Fruit fly (Drosophila melanogaster): Measurements from ENCODE around the gene CG14892.

CG14892 gene

DNA sequence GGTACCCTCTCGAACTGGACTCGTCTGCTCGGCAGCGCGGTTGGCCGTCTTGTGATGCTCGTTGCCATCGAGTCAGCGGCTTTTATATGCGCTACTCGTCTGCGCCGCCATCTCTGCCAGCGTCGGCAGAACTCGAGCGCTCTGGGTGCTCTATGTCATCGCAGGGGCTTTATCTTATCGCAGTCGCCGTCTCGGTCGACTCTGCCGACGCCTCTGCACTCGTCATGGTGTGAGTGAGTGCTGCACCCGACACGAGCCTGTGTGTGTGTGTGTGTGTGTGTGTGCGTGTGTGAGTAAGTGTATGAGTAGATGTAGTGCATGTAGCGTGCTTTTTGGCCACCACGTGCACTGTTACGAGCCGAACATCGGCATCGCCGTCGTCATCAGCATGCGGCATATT is 10.6 kb upstream of the CG14892 start, which contains the start of gene Scp2:
TSS of gene Scp2 (minus strand) at position 59 of the 400 bp plus-strand sequence.
- TF ChIP-seq psq (optimal IDR thresholded peaks at IDR 0.05) (no peak), EcR (GFP tag; optimal IDR thresholded peaks at IDR 0.05) (no peak), CG8478 (optimal IDR thresholded peaks at IDR 0.05) (no peak), Dll (optimal IDR thresholded peaks at IDR 0.05) (no peak)

DNA sequence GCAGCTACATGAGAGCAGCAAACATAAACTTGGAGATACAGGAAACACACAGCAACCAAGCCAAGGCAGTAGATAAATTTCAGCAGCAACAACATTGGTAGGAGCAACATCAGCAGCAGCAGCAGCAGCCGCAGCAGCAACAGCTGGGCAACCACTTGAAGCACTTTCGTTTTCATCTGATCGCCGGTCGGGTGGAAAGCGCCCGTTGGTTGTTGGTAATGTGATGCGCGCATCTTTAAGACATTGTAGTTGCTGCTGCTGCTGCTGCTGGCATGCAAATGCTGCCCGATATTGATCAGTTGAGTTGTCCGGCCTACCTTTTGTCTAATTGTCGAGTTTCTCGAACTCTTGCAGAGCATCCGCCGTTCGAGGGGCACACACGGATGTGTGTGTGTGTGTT is 2.8 kb upstream of the CG14892 start:
- no peak for TF ChIP-seq EcR (GFP tag; optimal IDR thresholded peaks at IDR 0.05)

DNA sequence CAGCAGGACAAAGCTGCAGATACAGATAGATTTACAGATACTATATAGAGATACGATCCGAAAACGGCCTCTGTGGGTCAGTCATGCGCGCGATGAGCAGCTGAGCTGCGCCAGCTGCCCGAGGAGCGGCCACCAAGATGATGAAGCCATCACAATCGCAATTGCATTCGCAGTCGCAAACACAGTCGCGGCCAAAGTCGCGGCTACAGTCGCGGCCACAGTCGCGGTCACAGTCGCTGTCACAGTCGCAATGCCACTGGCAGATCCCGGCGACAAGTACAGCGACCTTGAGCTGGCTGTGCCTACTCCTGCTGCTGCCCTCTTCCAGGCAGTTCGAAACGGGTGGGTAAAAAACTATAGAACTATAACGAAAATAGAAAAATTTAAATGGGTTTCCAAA is 747 bp downstream of the CG14892 start:
- TF ChIP-seq EcR (GFP tag; optimal IDR thresholded peaks at IDR 0.05) = no peak
- TF ChIP-seq psq (optimal IDR thresholded peaks at IDR 0.05) = no peak
- no peak for TF ChIP-seq Dll (optimal IDR thresholded peaks at IDR 0.05)
- no peak for TF ChIP-seq usp (GFP tag; optimal IDR thresholded peaks at IDR 0.05)
- TF ChIP-seq CG8478 (optimal IDR thresholded peaks at IDR 0.05) = no peak

DNA sequence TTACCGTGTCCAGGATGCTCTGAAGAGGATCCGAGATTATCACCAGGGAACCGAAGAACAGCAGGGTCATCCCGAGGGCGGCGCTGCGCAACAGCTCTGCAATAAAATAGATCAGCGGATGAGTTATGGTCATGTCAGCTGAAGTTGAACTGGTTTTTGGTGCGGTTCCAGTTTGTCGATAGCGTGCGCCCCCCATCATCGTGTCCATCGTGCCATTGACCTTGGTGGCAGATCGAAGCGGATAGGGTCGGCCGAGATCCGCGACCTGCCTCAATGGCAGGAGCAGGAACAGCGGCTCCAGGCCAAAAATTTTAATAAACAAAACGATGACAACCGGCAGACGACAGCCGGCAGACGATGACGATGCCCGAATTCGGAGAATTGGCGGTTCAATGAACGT is 5.4 kb downstream of the CG14892 start:
- TF ChIP-seq EcR (GFP tag; optimal IDR thresholded peaks at IDR 0.05) (peak in 1 of 2 experiments; percentile 38), CG8478 (optimal IDR thresholded peaks at IDR 0.05) (no peak)

DNA sequence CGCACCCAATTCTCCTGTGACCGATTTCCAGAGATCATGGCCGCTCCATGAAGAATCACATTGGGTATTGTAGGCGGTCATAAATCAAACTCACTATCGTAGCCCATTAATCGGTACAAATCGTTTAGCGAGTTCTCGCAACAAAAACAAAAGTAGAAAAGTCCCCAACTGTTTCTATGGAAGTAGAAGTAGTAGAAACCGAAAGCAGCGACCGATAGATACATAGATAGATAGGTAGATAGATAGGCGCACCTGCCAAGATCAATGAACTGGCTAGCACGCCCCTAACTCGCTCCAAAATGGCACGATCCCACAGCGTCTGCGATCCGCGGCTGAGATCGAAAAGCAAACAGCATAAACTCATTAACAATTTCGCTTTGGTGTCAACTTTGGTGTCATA is 6.5 kb downstream of the CG14892 start:
- TF ChIP-seq Dll (optimal IDR thresholded peaks at IDR 0.05) = no peak
- no peak for TF ChIP-seq CG8478 (optimal IDR thresholded peaks at IDR 0.05)
- no peak for TF ChIP-seq EcR (GFP tag; optimal IDR thresholded peaks at IDR 0.05)
- TF ChIP-seq usp (GFP tag; optimal IDR thresholded peaks at IDR 0.05) = no peak
- no peak for TF ChIP-seq psq (optimal IDR thresholded peaks at IDR 0.05)
- no peak for TF ChIP-seq pan (optimal IDR thresholded peaks at IDR 0.05)

DNA sequence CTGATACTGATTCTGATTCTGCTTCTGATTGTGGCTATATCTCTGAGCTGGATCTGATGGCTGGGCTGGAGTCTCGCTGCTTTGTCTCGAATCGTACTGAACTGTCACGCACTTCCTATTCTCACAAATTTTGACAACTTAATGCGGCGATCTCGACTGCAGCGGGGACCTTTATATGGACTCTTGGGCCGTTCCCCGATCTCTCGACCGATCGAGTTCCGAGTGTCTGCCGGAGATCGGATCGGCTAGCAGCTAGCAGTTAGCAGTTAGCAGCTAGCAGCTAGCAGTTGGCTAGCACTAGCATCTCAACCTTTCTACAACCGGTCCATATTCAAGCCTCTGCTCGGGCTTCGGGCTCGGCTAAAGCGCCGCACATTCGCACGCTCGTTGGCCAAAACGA is 10.5 kb downstream of the CG14892 start, which contains the start of gene CG10345:
TSS of gene CG10345 (minus strand) at position 147 of the 400 bp plus-strand sequence.
- TF ChIP-seq psq (optimal IDR thresholded peaks at IDR 0.05) = no peak
- TF ChIP-seq CG8478 (optimal IDR thresholded peaks at IDR 0.05) = no peak
- no peak for TF ChIP-seq usp (GFP tag; optimal IDR thresholded peaks at IDR 0.05)
- TF ChIP-seq Dll (optimal IDR thresholded peaks at IDR 0.05) = no peak
- no peak for TF ChIP-seq EcR (GFP tag; optimal IDR thresholded peaks at IDR 0.05)
- no peak for TF ChIP-seq pan (optimal IDR thresholded peaks at IDR 0.05)

DNA sequence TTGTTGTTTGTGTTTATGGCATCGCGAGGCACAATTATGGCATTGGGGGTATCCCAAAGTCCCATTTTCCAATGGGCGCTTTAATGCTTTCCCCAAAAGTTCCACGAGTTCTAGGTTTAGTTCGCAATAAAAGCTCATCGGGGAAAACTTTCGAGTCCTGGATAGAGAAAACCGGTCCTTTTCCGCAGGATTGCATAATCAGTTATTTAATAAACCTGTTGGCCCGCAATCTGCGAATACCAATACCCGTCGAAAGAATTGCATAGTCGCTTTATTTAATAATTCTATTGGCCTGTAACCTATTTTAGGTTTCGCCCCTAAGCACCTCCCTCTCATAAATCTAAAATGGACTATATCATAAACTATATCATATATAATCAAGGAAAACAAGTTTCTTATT is 11.7 kb downstream of the CG14892 start:
- TF ChIP-seq usp (GFP tag; optimal IDR thresholded peaks at IDR 0.05) (no peak), EcR (GFP tag; optimal IDR thresholded peaks at IDR 0.05) (no peak), pan (optimal IDR thresholded peaks at IDR 0.05) (no peak)

DNA sequence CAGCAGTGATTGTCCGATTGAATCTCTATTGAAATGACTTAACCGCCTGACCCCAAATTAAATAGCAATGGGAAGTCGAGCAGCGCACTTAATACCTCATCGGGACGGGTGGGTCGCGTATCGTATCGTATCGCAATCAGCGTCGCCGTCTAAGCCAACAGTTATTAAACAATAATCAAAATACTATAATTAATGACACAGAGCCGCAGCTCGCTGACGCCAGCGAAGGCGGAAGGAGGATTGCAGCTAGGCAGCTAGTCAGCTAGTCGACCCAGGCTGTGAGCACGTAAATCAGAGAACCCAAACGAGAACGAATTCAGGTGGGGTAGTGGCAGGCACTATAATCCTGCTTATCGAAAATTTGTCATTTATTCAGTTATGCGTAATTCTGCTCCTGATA is 14.7 kb downstream of the CG14892 start, which contains the start of gene NPF:
TSS of gene NPF (plus strand) at position 301 of the 400 bp plus-strand sequence.
- TF ChIP-seq pan (optimal IDR thresholded peaks at IDR 0.05) (no peak), Dll (optimal IDR thresholded peaks at IDR 0.05) (no peak), EcR (GFP tag; optimal IDR thresholded peaks at IDR 0.05) (no peak), CG8478 (optimal IDR thresholded peaks at IDR 0.05) (no peak), usp (GFP tag; optimal IDR thresholded peaks at IDR 0.05) (no peak), psq (optimal IDR thresholded peaks at IDR 0.05) (no peak)

DNA sequence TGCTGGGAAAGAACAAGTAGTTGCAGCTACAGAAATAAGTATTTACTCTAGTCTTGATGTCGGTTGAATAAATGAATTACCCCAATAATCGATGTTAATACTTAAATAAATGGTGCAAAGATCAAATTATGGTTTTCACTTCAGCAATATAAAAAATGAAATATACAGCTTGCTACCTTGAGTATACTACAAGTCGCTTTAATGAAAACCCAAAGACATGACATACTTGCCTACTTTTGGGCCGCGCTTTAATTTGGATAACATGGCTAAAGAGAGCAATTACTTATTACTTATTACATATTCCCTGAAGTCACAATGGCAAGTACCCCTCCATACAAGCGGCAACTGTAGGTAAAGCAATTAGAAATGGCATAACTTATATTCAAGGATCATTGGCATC is 17.0 kb downstream of the CG14892 start:
- TF ChIP-seq psq (optimal IDR thresholded peaks at IDR 0.05) = no peak
- no peak for TF ChIP-seq CG8478 (optimal IDR thresholded peaks at IDR 0.05)

DNA sequence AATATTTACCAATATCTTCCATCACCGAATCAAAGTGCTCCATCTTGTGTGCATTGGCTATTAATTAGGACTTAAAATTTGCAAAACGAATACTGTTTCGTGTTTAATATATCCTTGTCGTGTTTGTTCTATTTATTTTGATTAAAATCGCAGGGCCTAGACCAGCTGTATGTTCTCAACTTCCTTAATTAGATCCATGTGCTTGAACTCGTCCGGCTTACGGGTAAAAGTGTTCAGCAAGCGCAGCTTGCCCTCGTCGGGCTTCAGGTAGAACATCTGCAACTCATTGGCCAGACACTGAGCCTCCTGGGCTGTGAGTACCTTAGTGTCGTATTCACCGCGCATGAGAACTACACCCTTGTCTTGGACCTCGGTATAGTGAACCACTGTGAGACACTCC is 19.1 kb downstream of the CG14892 start, which contains the start of gene CG12783:
TSS of gene CG12783 (minus strand) at position 101 of the 400 bp plus-strand sequence.
- no peak for TF ChIP-seq usp (GFP tag; optimal IDR thresholded peaks at IDR 0.05)

DNA sequence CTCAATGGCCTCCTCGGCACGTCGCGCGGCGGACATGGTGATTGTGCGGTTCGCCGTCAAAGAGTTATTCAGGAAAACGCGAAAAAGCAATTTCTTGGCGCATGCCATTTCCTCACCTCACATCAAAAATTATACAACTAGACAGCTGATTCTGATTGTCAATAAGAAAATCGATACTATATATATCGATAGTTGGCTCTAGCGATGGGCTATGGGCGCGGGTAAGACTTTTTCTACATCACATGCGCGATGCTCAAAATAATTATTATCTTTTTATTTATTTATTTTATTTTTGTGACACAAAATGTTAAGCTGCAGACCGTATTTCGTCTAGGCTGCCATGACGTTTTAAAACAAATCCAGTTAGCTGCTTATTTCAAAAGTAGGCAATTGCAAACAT is 20.0 kb downstream of the CG14892 start, which contains the start of gene CG10340:
TSS of gene CG10340 (minus strand) at position 151 of the 400 bp plus-strand sequence.
- no peak for TF ChIP-seq Dll (optimal IDR thresholded peaks at IDR 0.05)
- TF ChIP-seq EcR (GFP tag; optimal IDR thresholded peaks at IDR 0.05) = no peak
- TF ChIP-seq CG8478 (optimal IDR thresholded peaks at IDR 0.05) = no peak
- TF ChIP-seq usp (GFP tag; optimal IDR thresholded peaks at IDR 0.05) = no peak
- TF ChIP-seq psq (optimal IDR thresholded peaks at IDR 0.05) = no peak
- no peak for TF ChIP-seq pan (optimal IDR thresholded peaks at IDR 0.05)

DNA sequence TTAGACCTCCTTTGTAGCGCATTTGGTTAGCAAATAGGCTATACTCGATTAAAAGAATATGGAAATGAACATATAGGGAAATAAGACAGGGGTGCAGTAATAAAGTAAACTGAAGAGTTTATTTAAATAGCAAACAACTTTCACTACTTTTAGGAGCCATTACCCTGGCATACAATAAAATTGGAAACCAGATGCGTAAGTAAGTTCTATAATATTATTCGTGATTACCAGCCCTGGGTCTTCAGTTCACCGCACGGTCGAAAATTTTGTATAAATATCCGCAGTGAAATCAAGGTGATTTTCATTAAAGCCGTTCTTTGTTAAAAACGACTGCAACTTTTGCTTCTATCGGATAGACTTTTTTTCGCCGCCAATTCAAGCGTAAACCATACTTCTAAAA is 20.8 kb downstream of the CG14892 start, which contains the start of gene CG17562:
TSS of gene CG17562 (plus strand) at position 301 of the 400 bp plus-strand sequence.
- TF ChIP-seq psq (optimal IDR thresholded peaks at IDR 0.05) = no peak
- TF ChIP-seq Dll (optimal IDR thresholded peaks at IDR 0.05) = no peak
- TF ChIP-seq CG8478 (optimal IDR thresholded peaks at IDR 0.05) = no peak
- no peak for TF ChIP-seq pan (optimal IDR thresholded peaks at IDR 0.05)
- no peak for TF ChIP-seq usp (GFP tag; optimal IDR thresholded peaks at IDR 0.05)
- TF ChIP-seq EcR (GFP tag; optimal IDR thresholded peaks at IDR 0.05) = no peak

DNA sequence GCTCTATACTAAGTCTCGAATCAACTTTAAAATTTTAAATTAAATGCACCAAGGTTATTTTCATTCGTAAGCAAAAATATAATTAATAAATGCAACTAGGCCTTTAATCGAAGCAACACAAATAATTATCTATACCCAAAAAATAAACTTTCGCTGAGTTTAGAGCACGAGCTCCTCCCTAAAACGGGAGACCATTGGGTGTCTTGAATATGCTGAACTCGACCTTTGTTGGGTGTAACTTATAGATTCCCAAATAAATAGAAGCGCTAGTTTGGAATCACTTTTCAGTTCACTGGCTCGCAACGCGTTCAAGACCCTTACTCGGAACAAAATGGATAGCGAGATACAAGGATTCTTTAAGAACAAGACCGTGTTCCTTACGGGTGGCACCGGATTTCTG is 23.4 kb downstream of the CG14892 start, which contains the start of gene CG17560:
TSS of gene CG17560 (plus strand) at position 301 of the 400 bp plus-strand sequence.
- TF ChIP-seq EcR (GFP tag; optimal IDR thresholded peaks at IDR 0.05) = no peak
- TF ChIP-seq Dll (optimal IDR thresholded peaks at IDR 0.05) = no peak
- TF ChIP-seq pan (optimal IDR thresholded peaks at IDR 0.05) = no peak
- no peak for TF ChIP-seq CG8478 (optimal IDR thresholded peaks at IDR 0.05)
- no peak for TF ChIP-seq usp (GFP tag; optimal IDR thresholded peaks at IDR 0.05)
- no peak for TF ChIP-seq psq (optimal IDR thresholded peaks at IDR 0.05)

DNA sequence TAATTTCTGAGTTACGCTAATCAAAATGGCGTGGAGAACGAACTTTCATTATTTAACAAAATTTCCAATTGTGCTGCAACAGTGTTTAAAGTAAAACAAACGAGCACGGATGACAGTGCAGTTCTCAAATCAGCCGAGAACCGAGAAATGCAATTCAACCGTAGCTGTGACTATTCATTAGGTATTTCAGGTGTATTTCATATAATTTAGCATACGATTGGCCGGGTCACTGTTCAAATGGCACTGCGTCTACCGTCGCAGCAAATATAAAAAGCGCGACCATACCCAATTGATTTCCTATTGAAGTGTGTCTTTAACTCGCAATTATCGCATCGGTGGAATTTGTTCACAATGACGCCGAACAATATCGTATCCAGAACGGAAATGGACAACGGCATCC is 26.3 kb downstream of the CG14892 start, which contains the start of gene CG14893:
TSS of gene CG14893 (plus strand) at position 301 of the 400 bp plus-strand sequence.
- TF ChIP-seq EcR (GFP tag; optimal IDR thresholded peaks at IDR 0.05) (no peak), Dll (optimal IDR thresholded peaks at IDR 0.05) (no peak), CG8478 (optimal IDR thresholded peaks at IDR 0.05) (no peak), usp (GFP tag; optimal IDR thresholded peaks at IDR 0.05) (no peak), psq (optimal IDR thresholded peaks at IDR 0.05) (no peak), pan (optimal IDR thresholded peaks at IDR 0.05) (no peak)
